1 worm cellular context compared by ENCODE assay signal in genomic region chrX:6275343-6275742, ce11.
TF ChIP-seq lines count a peak whose summit lies in the region.

No protein-coding gene starts in this region.

TF ChIP-seq in whole organism, L1 larva, 84 proteins besides CTCF, POLR2A, EP300 and RAD21 (continued from another document):
- TF ChIP-seq elt-3 (tag; optimal IDR thresholded peaks at IDR 0.05; lab: Kevin White, UChicago): peak in 3 of 6 experiments; percentile 23 to 66 (median 50)
- TF ChIP-seq mef-2 (tag; optimal IDR thresholded peaks at IDR 0.05; lab: Kevin White, UChicago): no peak
- no peak for TF ChIP-seq tlp-1 (tag; optimal IDR thresholded peaks at IDR 0.05; lab: Kevin White, UChicago)
- no peak for TF ChIP-seq rnt-1 (tag; optimal IDR thresholded peaks at IDR 0.05; lab: Kevin White, UChicago)
- TF ChIP-seq vab-15 (tag; optimal IDR thresholded peaks at IDR 0.05; lab: Kevin White, UChicago): no peak
- TF ChIP-seq fkh-10 (GFP tag; optimal IDR thresholded peaks at IDR 0.05; lab: Kevin White, UChicago): no peak
- TF ChIP-seq nhr-90 (tag; optimal IDR thresholded peaks at IDR 0.05; lab: Kevin White, UChicago; ENCODE audit: poor library complexity): peak; percentile 64
- TF ChIP-seq aha-1 (tag; optimal IDR thresholded peaks at IDR 0.05; lab: Kevin White, UChicago): no peak
- TF ChIP-seq alr-1 (tag; optimal IDR thresholded peaks at IDR 0.05; lab: Kevin White, UChicago; ENCODE audit: borderline replicate concordance): no peak
- TF ChIP-seq zag-1 (tag; optimal IDR thresholded peaks at IDR 0.05; lab: Kevin White, UChicago): no peak
- peak; percentile 64 for TF ChIP-seq blmp-1 (tag; optimal IDR thresholded peaks at IDR 0.05; lab: Kevin White, UChicago)
- peak; percentile 69 for TF ChIP-seq nhr-71 (tag; optimal IDR thresholded peaks at IDR 0.05; lab: Kevin White, UChicago)
- TF ChIP-seq unc-30 (tag; optimal IDR thresholded peaks at IDR 0.05; lab: Kevin White, UChicago): no peak
- no peak for TF ChIP-seq swsn-7 (tag; optimal IDR thresholded peaks at IDR 0.05; lab: Kevin White, UChicago)
- no peak for TF ChIP-seq mdl-1 (tag; optimal IDR thresholded peaks at IDR 0.05; lab: Kevin White, UChicago)
- no peak for TF ChIP-seq skn-1 (tag; optimal IDR thresholded peaks at IDR 0.05; lab: Kevin White, UChicago)
- no peak for TF ChIP-seq unc-130 (tag; optimal IDR thresholded peaks at IDR 0.05; lab: Kevin White, UChicago)
- no peak for TF ChIP-seq elt-2 (tag; optimal IDR thresholded peaks at IDR 0.05; lab: Kevin White, UChicago)
- TF ChIP-seq lsy-2 (tag; optimal IDR thresholded peaks at IDR 0.05; lab: Kevin White, UChicago): peak in 1 of 2 experiments; percentile 24
- no peak for TF ChIP-seq nhr-84 (tag; optimal IDR thresholded peaks at IDR 0.05; lab: Kevin White, UChicago)
- no peak for TF ChIP-seq unc-62 (GFP tag; optimal IDR thresholded peaks at IDR 0.05; lab: Kevin White, UChicago)
